Comparison of ENCODE assay signal across 8 worm cellular contexts in genomic region chrII:10784780-10785463, ce11.
TF ChIP-seq lines count a peak whose summit lies in the region.

Gene cdl-1, plus strand, starts transcription at chrII:10785452.

TF ChIP-seq in whole organism, L1 larva, 84 proteins besides CTCF, POLR2A, EP300 and RAD21 (continues in another document):
- no peak for TF ChIP-seq lin-13 (GFP tag; optimal IDR thresholded peaks at IDR 0.05; lab: Kevin White, UChicago)
- TF ChIP-seq vab-15 (tag; optimal IDR thresholded peaks at IDR 0.05; lab: Kevin White, UChicago) = peak; percentile 5
- TF ChIP-seq elt-2 (tag; optimal IDR thresholded peaks at IDR 0.05; lab: Kevin White, UChicago) = peak; percentile 47
- TF ChIP-seq alr-1 (tag; optimal IDR thresholded peaks at IDR 0.05; lab: Kevin White, UChicago; ENCODE audit: borderline replicate concordance) = no peak
- no peak for TF ChIP-seq sup-37 (GFP tag; optimal IDR thresholded peaks at IDR 0.05; lab: Kevin White, UChicago)
- TF ChIP-seq nhr-90 (tag; optimal IDR thresholded peaks at IDR 0.05; lab: Kevin White, UChicago; ENCODE audit: poor library complexity) = peak; percentile 61
- TF ChIP-seq unc-62 (GFP tag; optimal IDR thresholded peaks at IDR 0.05; lab: Kevin White, UChicago) = no peak
- no peak for TF ChIP-seq Y116A8C.19 (tag; optimal IDR thresholded peaks at IDR 0.05; lab: Kevin White, UChicago; ENCODE audit: borderline replicate concordance)
- no peak for TF ChIP-seq nhr-12 (tag; optimal IDR thresholded peaks at IDR 0.05; lab: Kevin White, UChicago)
- peak; percentile 37 for TF ChIP-seq dsc-1 (tag; optimal IDR thresholded peaks at IDR 0.05; lab: Kevin White, UChicago)
- TF ChIP-seq snpc-4 (tag; optimal IDR thresholded peaks at IDR 0.05; lab: Kevin White, UChicago) = peak; percentile 45

TF ChIP-seq in whole organism, L2 larva, 48 proteins besides CTCF, POLR2A, EP300 and RAD21 (continues in another document):
- peak; percentile 30 for TF ChIP-seq F13H6.1 (tag; optimal IDR thresholded peaks at IDR 0.05; lab: Kevin White, UChicago)
- TF ChIP-seq zag-1 (tag; optimal IDR thresholded peaks at IDR 0.05; lab: Kevin White, UChicago) = no peak
- no peak for TF ChIP-seq ztf-1 (GFP tag; conservative IDR thresholded peaks at IDR 0.05; lab: Robert Waterston, UW)
- TF ChIP-seq lsy-2 (tag; optimal IDR thresholded peaks at IDR 0.05; lab: Kevin White, UChicago) = peak; percentile 36 to 78
- TF ChIP-seq dmd-4 (tag; optimal IDR thresholded peaks at IDR 0.05; lab: Kevin White, UChicago) = no peak
- TF ChIP-seq sma-9 (GFP tag; optimal IDR thresholded peaks at IDR 0.05; lab: Kevin White, UChicago) = peak; percentile 74
- no peak for TF ChIP-seq sma-9 (tag; optimal IDR thresholded peaks at IDR 0.05; lab: Kevin White, UChicago)
- peak; percentile 94 for TF ChIP-seq gmeb-1 (tag; optimal IDR thresholded peaks at IDR 0.05; lab: Kevin White, UChicago)
- peak; percentile 73 for TF ChIP-seq unc-55 (GFP tag; optimal IDR thresholded peaks at IDR 0.05; lab: Kevin White, UChicago)
- TF ChIP-seq unc-62 (GFP tag; optimal IDR thresholded peaks at IDR 0.05; lab: Kevin White, UChicago) = no peak
- TF ChIP-seq mbf-1 (tag; optimal IDR thresholded peaks at IDR 0.05; lab: Kevin White, UChicago) = no peak
- TF ChIP-seq fos-1 (tag; optimal IDR thresholded peaks at IDR 0.05; lab: Kevin White, UChicago) = peak; percentile 73

TF ChIP-seq in whole organism, L3 larva, 47 proteins besides CTCF, POLR2A, EP300 and RAD21 (continues in another document):
- peak; percentile 76 for TF ChIP-seq pha-4 (tag; optimal IDR thresholded peaks at IDR 0.05; lab: Kevin White, UChicago)
- no peak for TF ChIP-seq jun-1 (tag; optimal IDR thresholded peaks at IDR 0.05; lab: Kevin White, UChicago)
- TF ChIP-seq hmg-11 (tag; optimal IDR thresholded peaks at IDR 0.05; lab: Kevin White, UChicago) = peak; percentile 39
- TF ChIP-seq nhr-67 (tag; optimal IDR thresholded peaks at IDR 0.05; lab: Kevin White, UChicago) = no peak
- TF ChIP-seq ZK546.5 (tag; optimal IDR thresholded peaks at IDR 0.05; lab: Kevin White, UChicago) = no peak
- TF ChIP-seq mdl-1 (tag; optimal IDR thresholded peaks at IDR 0.05; lab: Kevin White, UChicago) = no peak
- peak; percentile 73 for TF ChIP-seq nhr-23 (tag; optimal IDR thresholded peaks at IDR 0.05; lab: Kevin White, UChicago)
- no peak for TF ChIP-seq unc-39 (tag; optimal IDR thresholded peaks at IDR 0.05; lab: Kevin White, UChicago)
- TF ChIP-seq snpc-4 (tag; optimal IDR thresholded peaks at IDR 0.05; lab: Kevin White, UChicago) = peak; percentile 80
- TF ChIP-seq nfya-1 (tag; optimal IDR thresholded peaks at IDR 0.05; lab: Kevin White, UChicago; ENCODE audit: insufficient read depth) = peak; percentile 69
- TF ChIP-seq fkh-10 (GFP tag; optimal IDR thresholded peaks at IDR 0.05; lab: Kevin White, UChicago) = no peak
- no peak for TF ChIP-seq mml-1 (tag; optimal IDR thresholded peaks at IDR 0.05; lab: Kevin White, UChicago)

TF ChIP-seq in whole organism, L4 larva, 104 proteins besides CTCF, POLR2A, EP300 and RAD21 (continues in another document):
- TF ChIP-seq ztf-7 (tag; optimal IDR thresholded peaks at IDR 0.05; lab: Kevin White, UChicago) (no peak), cey-2 (tag; optimal IDR thresholded peaks at IDR 0.05; lab: Kevin White, UChicago; ENCODE audit: borderline replicate concordance, insufficient read depth) (no peak), lin-39 (tag; optimal IDR thresholded peaks at IDR 0.05; lab: Kevin White, UChicago) (no peak), hif-1 (tag; optimal IDR thresholded peaks at IDR 0.05; lab: Kevin White, UChicago) (no peak), mep-1 (tag; optimal IDR thresholded peaks at IDR 0.05; lab: Kevin White, UChicago) (peak; percentile 55), dpl-1 (GFP tag; optimal IDR thresholded peaks at IDR 0.05; lab: Kevin White, UChicago) (peak; percentile 97), daf-12 (tag; optimal IDR thresholded peaks at IDR 0.05; lab: Kevin White, UChicago) (no peak), lsy-2 (tag; optimal IDR thresholded peaks at IDR 0.05; lab: Kevin White, UChicago) (peak in 1 of 2 experiments; percentile 84), spr-3 (GFP tag; optimal IDR thresholded peaks at IDR 0.05; lab: Kevin White, UChicago) (no peak), R02D3.7 (tag; optimal IDR thresholded peaks at IDR 0.05; lab: Kevin White, UChicago) (no peak), daf-8 (GFP tag; IDR thresholded peaks at IDR 0.05; lab: Robert Waterston, UW) (no peak), egl-43 (GFP tag; IDR thresholded peaks at IDR 0.05; lab: Robert Waterston, UW) (no peak)

TF ChIP-seq in whole organism, early embryonic, 17 proteins besides CTCF, POLR2A, EP300 and RAD21:
- TF ChIP-seq ama-1 (optimal IDR thresholded peaks at IDR 0.05; lab: Kevin White, UChicago) (no peak), pes-1 (GFP tag; IDR thresholded peaks at IDR 0.05; lab: Robert Waterston, UW) (no peak), tbx-11 (GFP tag; IDR thresholded peaks at IDR 0.05; lab: Robert Waterston, UW) (no peak), flt-1 (GFP tag; IDR thresholded peaks at IDR 0.05; lab: Robert Waterston, UW) (0 out of 2 replicates have a peak, but pooled peaks have one; percentile 12)

TF ChIP-seq in whole organism, late embryonic, 69 proteins besides CTCF, POLR2A, EP300 and RAD21:
- no peak for TF ChIP-seq pha-2 (tag; optimal IDR thresholded peaks at IDR 0.05; lab: Kevin White, UChicago)
- TF ChIP-seq elt-2 (tag; optimal IDR thresholded peaks at IDR 0.05; lab: Kevin White, UChicago) = peak; percentile 4
- no peak for TF ChIP-seq ttx-3 (tag; optimal IDR thresholded peaks at IDR 0.05; lab: Kevin White, UChicago)
- TF ChIP-seq pros-1 (tag; optimal IDR thresholded peaks at IDR 0.05; lab: Kevin White, UChicago) = no peak
- no peak for TF ChIP-seq lim-6 (tag; optimal IDR thresholded peaks at IDR 0.05; lab: Kevin White, UChicago)
- TF ChIP-seq odd-2 (tag; optimal IDR thresholded peaks at IDR 0.05; lab: Kevin White, UChicago) = no peak
- peak; percentile 68 for TF ChIP-seq pax-1 (tag; optimal IDR thresholded peaks at IDR 0.05; lab: Kevin White, UChicago)
- peak; percentile 47 for TF ChIP-seq ref-2 (tag; optimal IDR thresholded peaks at IDR 0.05; lab: Kevin White, UChicago)
- no peak for TF ChIP-seq ceh-6 (GFP tag; optimal IDR thresholded peaks at IDR 0.05; lab: Kevin White, UChicago)
- no peak for TF ChIP-seq fkh-6 (tag; optimal IDR thresholded peaks at IDR 0.05; lab: Kevin White, UChicago)
- no peak for TF ChIP-seq ets-4 (tag; optimal IDR thresholded peaks at IDR 0.05; lab: Kevin White, UChicago)
- TF ChIP-seq unc-42 (tag; optimal IDR thresholded peaks at IDR 0.05; lab: Kevin White, UChicago) = peak; percentile 22

TF ChIP-seq in whole organism, mixed stage, embryonic, 35 proteins besides CTCF, POLR2A, EP300 and RAD21 (continues in another document):
- TF ChIP-seq ztf-11 (tag; optimal IDR thresholded peaks at IDR 0.05; lab: Kevin White, UChicago) (no peak), pha-4 (tag; optimal IDR thresholded peaks at IDR 0.05; lab: Kevin White, UChicago) (no peak), unc-62 (GFP tag; optimal IDR thresholded peaks at IDR 0.05; lab: Kevin White, UChicago) (no peak), mep-1 (tag; optimal IDR thresholded peaks at IDR 0.05; lab: Kevin White, UChicago) (no peak), mls-2 (tag; optimal IDR thresholded peaks at IDR 0.05; lab: Kevin White, UChicago) (no peak), nhr-237 (tag; optimal IDR thresholded peaks at IDR 0.05; lab: Kevin White, UChicago) (peak; percentile 6), bed-3 (GFP tag; optimal IDR thresholded peaks at IDR 0.05; lab: Kevin White, UChicago) (no peak), lsy-2 (tag; optimal IDR thresholded peaks at IDR 0.05; lab: Kevin White, UChicago) (peak; percentile 22), mab-5 (tag; optimal IDR thresholded peaks at IDR 0.05; lab: Kevin White, UChicago) (no peak), sem-2 (GFP tag; optimal IDR thresholded peaks at IDR 0.05; lab: Kevin White, UChicago) (no peak), sptf-1 (tag; optimal IDR thresholded peaks at IDR 0.05; lab: Kevin White, UChicago) (no peak), ces-1 (GFP tag; optimal IDR thresholded peaks at IDR 0.05; lab: Kevin White, UChicago) (peak; percentile 51), elt-1 (tag; optimal IDR thresholded peaks at IDR 0.05; lab: Kevin White, UChicago; ENCODE audit: borderline replicate concordance, insufficient read depth) (no peak), ham-2 (GFP tag; optimal IDR thresholded peaks at IDR 0.05; lab: Kevin White, UChicago) (no peak), cnd-1 (tag; optimal IDR thresholded peaks at IDR 0.05; lab: Kevin White, UChicago) (peak; percentile 69), ceh-83 (GFP tag; optimal IDR thresholded peaks at IDR 0.05; lab: Kevin White, UChicago) (no peak), zip-8 (tag; optimal IDR thresholded peaks at IDR 0.05; lab: Kevin White, UChicago) (no peak), blmp-1 (tag; optimal IDR thresholded peaks at IDR 0.05; lab: Kevin White, UChicago) (no peak), nhr-76 (tag; optimal IDR thresholded peaks at IDR 0.05; lab: Kevin White, UChicago) (no peak)

TF ChIP-seq in whole organism, young adult, 124 proteins besides CTCF, POLR2A, EP300 and RAD21 (continues in another document):
- TF ChIP-seq hrde-1 (tag; optimal IDR thresholded peaks at IDR 0.05; lab: Kevin White, UChicago; ENCODE audit: borderline replicate concordance) = no peak
- no peak for TF ChIP-seq aptf-3 (GFP tag; IDR thresholded peaks at IDR 0.05; lab: Robert Waterston, UW)
- no peak for TF ChIP-seq attf-6 (GFP tag; IDR thresholded peaks at IDR 0.05; lab: Robert Waterston, UW)
- no peak for TF ChIP-seq ceh-79 (tag; optimal IDR thresholded peaks at IDR 0.05; lab: Kevin White, UChicago)
- TF ChIP-seq mcd-1 (GFP tag; IDR thresholded peaks at IDR 0.05; lab: Robert Waterston, UW) = peak; percentile 15; the same call in 1 of the 2 replicates
- TF ChIP-seq T07F8.4 (tag; optimal IDR thresholded peaks at IDR 0.05; lab: Kevin White, UChicago) = no peak
- no peak for TF ChIP-seq bed-1 (GFP tag; IDR thresholded peaks at IDR 0.05; lab: Robert Waterston, UW)
- TF ChIP-seq efl-1 (GFP tag; optimal IDR thresholded peaks at IDR 0.05; lab: Kevin White, UChicago) = peak; percentile 78
- peak; percentile 37 for TF ChIP-seq ceh-27 (GFP tag; optimal IDR thresholded peaks at IDR 0.05; lab: Kevin White, UChicago)
- no peak for TF ChIP-seq Y53G8AR.9 (GFP tag; conservative IDR thresholded peaks at IDR 0.05; lab: Robert Waterston, UW)
- TF ChIP-seq cebp-2 (GFP tag; IDR thresholded peaks at IDR 0.05; lab: Robert Waterston, UW) = no peak
- TF ChIP-seq F23B12.7 (tag; optimal IDR thresholded peaks at IDR 0.05; lab: Kevin White, UChicago; ENCODE audit: insufficient read depth) = peak; percentile 3
- TF ChIP-seq egl-18 (GFP tag; IDR thresholded peaks at IDR 0.05; lab: Robert Waterston, UW) = no peak
- TF ChIP-seq rpc-1 (optimal IDR thresholded peaks at IDR 0.05; lab: Kevin White, UChicago) = no peak
- no peak for TF ChIP-seq rpc-1 (tag; optimal IDR thresholded peaks at IDR 0.05; lab: Kevin White, UChicago)
- TF ChIP-seq ccch-3 (GFP tag; optimal IDR thresholded peaks at IDR 0.05; lab: Kevin White, UChicago) = no peak
- no peak for TF ChIP-seq ztf-6 (GFP tag; IDR thresholded peaks at IDR 0.05; lab: Robert Waterston, UW)
- TF ChIP-seq lin-54 (GFP tag; optimal IDR thresholded peaks at IDR 0.05; lab: Kevin White, UChicago) = peak; percentile 85
- TF ChIP-seq lin-35 (GFP tag; optimal IDR thresholded peaks at IDR 0.05; lab: Kevin White, UChicago) = peak in 1 of 3 experiments; percentile 84
- no peak for TF ChIP-seq nhr-90 (tag; optimal IDR thresholded peaks at IDR 0.05; lab: Kevin White, UChicago)
